Fruit fly (Drosophila melanogaster) whole organism, larva: ENCODE measurements around the gene CG32563.

Experiments
- noc ChIP-seq: fragments of 200-800 bp; sonication (Bioruptor generic); optimal IDR thresholded peaks from 3 replicates; lab custom pipeline; 2019; ENCODE audit warnings: missing biosample characterization, mild to moderate bottlenecking, missing genetic modification characterization, moderate library complexity

Gene CG32563

DNA sequence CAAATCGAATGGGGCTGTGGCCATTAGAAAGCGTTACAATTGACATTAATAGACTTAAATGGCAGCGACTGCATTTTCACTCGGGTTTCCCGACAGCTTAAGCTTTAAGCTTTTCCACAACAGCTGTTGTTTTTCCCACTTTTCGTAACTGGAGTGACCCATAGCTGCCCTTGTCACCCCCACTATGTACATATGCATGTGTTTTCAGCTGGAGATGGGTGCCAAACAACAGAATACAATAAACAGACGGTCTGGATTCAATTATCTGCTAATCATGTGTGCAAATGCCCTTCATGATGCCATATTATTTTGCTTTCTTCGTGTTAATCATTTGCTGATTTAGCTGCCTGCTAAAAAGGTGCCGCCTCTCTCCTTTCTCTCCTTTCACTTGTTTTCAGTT lies 24.8 kb upstream of the CG32563 start:
- no peak for TF ChIP-seq noc (tag; lab: Kevin White, UChicago)

DNA sequence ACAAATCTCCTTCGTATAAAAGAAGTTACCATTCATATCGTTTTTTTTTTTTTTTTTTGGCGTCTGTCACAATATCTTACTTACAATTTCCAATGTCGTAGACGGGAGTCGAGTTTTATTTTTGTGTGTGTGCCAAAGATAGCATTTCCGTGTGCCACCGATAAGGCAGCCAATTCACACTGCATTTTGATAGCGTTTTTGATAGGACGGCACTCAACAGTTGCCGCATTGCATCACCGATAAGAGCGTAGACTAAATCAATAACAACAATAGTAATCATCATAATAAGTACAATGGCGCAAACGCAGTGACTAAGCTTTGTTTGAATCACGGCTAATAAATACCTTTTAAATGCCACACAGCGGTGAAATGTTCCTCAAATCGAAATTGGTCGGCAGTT lies 21.8 kb upstream of the CG32563 start:
- TF ChIP-seq noc (tag; lab: Kevin White, UChicago) = no peak

DNA sequence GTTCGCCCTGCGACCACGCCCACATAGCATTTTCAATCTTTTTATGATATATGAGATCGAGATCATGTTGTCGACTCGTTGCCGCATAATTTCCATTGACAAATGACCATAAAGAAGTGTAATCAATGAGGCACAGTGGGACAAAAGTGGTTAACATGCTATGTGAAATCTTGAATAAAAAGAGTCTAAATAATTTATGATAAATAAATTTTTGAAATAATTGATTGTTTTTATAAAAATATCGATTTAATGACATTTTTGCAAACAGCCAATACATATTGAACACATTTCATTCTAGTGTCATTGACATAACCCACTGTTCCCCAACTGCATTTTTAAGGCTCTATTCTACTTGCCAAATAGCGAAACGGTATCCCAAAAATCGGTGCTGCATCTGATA lies 20.7 kb upstream of the CG32563 start:
- TF ChIP-seq noc (tag; lab: Kevin White, UChicago) = no peak

DNA sequence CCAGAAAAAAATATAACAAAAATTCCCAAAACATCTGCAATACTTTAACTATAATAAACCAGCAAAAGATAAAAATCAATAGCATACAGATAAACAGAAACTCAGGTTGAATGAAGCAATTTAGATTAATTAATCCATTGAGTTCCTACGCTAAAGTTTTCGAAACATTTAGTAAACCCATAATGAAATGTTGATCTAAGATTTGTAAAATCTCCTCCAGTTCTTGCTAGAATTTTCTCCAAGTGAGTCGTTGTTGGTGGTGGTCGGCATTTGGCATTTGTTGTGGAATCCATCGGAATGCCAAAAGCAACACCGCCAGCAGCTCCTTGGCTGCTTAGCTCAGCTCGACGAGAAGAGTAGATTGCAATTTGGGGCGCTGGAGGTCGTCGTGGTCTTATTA lies 20.1 kb upstream of the CG32563 start:
- no peak for TF ChIP-seq noc (tag; lab: Kevin White, UChicago)

DNA sequence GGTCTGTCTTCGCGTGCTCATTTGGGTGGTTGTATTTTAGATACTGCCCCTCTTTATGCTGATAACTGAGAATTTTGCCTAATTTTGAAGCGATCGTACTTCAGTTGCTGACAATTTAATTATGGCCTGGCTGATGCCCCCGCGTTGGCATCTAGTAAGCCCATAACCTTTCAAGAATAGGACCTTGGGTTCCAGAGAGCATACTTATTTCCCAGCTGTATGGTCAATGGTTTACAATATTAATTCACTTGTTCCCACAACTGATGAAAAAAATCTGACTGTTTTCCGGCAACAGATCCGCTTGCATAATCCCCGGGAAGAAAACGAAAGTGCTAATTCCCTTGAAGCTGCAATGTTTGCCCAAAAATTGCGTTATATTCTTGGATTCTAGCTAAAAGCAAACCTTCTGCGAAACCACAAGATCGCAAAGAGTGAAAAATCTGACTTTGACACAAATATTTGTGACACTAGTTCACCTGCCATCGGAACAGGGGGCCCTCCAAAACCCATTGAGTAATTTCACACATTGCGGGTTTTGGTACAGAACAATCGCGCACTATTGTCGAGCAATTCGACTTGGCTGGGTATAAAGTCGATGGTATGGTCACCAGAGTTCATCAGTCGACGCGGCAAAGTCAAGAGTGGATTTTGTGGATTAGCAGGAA lies 5.6 kb upstream of the CG32563 start, which contains the start of the genes TTLL1A and CG5070:
Gene TTLL1A, minus strand, starts transcription at position 101 of the 665 bp plus-strand sequence.
Gene CG5070, plus strand, starts transcription at position 615 of the 665 bp plus-strand sequence.
- TF ChIP-seq noc (tag; lab: Kevin White, UChicago) = no peak

DNA sequence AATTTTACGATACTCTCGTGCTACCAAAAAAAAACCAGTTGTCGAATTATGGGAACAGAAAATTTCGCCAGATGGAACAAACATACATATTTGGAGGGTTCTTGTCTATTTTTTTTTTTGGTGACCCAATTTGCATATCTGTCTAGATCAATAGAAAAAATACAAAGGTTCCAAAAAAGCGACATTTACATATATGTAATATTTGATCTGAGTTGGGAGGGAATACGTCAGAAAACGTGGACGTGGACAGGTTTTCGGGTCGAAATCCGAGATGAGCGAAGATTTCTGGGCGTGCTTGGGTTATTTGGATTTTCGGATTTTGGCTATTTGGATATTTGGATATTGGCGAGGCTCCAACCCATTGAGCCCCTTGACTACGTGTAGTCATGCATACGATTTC lies 3.2 kb upstream of the CG32563 start:
- no peak for TF ChIP-seq noc (tag; lab: Kevin White, UChicago)

DNA sequence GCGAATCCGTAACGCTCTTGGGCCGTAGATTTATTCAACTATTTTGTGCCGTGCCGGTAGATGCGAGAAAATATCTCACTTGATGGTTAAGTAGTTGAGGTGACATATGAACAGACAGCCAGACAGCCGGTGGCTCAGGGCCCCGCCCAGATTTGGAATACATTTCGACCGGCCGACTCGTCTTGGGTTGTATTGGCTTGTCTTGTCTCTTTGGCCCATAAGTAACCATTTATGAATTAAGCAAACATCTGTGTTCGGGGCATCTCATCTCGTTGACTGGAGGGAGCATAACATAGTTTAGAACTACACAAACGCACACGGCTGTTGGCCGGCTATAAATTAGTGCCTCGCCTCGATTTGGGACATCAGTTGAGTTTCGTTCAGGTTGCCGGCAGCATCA lies 2.2 kb upstream of the CG32563 start, which contains the start of gene CG32564:
Gene CG32564, plus strand, starts transcription at position 362 of the 400 bp plus-strand sequence.
- no peak for TF ChIP-seq noc (tag; lab: Kevin White, UChicago)

DNA sequence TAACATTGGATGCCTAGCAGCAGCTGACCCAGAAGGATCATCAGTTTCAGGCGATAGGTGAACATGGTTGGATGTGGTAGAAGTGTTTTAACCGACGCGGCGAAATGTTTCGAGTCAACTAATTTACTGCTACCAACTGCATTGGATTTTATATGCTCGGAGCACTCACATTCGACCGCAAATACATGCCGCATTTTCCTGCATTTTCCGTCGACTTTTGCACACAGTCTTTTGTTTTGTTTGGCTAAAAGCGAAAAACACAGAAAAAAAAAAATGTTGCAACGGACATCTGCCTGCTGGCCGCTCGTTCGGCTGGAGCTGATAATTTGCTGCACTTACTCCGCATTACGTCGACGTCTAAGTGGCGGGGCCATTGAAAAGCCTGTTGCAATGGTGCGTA lies 1.7 kb downstream of the CG32563 start, which contains the start of gene CG12995:
Gene CG12995, minus strand, starts transcription at position 101 of the 400 bp plus-strand sequence.
- TF ChIP-seq noc (tag; lab: Kevin White, UChicago) = no peak

DNA sequence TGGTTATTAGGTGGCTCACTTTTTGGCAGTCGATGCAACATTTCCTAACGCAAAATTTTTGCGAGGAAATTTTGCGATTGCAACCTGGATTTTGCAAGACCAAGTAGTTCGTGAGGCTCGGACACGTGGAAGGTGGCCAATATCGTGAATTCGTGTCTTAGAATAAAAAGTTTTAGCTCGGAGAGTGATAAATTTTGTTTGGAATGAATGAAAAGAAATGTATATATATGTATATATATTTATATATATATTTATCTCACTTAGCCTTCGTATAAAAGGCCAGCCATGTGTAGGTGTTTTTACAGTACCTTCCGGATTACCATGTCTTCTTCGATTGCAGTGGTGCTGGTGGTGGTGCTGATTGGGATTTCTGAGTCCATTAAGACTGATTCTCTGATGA lies 3.8 kb downstream of the CG32563 start, which contains the start of gene CG18258:
Gene CG18258, plus strand, starts transcription at position 301 of the 400 bp plus-strand sequence.
- TF ChIP-seq noc (tag; lab: Kevin White, UChicago) = no peak

DNA sequence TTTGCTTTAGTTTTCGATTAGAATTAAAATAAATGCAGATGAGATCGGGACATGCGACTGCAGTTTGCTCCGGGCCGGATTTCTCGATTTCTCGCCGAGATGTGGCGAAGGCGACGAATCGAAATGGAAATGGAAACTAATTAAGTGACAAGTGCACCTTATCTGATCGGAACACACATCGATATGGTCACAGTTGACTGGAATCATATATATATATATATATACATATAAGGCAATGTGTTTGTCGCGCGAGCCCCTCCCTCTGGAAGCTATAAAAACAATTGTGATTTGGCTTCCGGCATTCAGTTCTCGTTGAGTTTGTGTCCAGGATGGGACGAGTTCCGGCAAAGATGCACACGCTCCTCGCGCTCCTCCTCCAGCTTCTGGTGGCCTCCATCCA lies 6.8 kb downstream of the CG32563 start, which contains the start of gene CG5162:
Gene CG5162, plus strand, starts transcription at position 301 of the 400 bp plus-strand sequence.
- no peak for TF ChIP-seq noc (tag; lab: Kevin White, UChicago)

DNA sequence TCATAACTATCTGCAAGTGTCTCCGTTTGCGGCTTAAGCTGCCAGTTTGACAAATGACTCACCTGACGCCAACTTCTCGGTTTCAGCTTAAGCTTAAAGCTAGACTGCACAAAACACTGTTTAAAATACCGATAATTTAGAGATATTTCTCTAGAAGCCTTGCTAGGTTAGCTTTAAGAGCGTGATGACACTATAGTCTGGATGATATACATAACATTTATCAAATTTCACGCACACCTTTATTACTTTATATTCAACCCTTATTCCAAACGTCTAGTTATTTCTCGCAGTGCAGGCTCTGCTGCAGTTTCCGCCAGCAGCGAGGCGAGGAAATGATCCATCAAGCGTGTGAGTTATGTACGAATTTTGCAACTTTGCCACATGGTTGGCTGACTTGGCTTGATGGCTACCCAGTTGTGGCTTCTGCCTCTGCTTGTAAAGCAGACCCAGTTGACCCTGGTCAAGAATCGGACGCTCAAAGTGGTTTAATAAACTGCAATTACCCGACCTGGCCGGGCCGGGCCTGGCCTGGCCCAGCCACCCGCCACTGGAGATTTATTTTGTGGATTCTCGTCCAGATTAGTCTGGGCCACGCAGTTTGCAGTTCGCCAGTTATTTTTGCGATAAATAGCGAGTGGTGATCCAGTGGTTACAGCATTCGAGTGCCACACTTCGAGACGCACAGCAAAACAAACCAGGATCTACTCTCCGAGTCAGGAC lies 10.2 kb downstream of the CG32563 start, which contains the start of gene CG12998:
Gene CG12998, plus strand, starts transcription at position 436 of the 720 bp plus-strand sequence.
- TF ChIP-seq noc (tag; lab: Kevin White, UChicago) = no peak

DNA sequence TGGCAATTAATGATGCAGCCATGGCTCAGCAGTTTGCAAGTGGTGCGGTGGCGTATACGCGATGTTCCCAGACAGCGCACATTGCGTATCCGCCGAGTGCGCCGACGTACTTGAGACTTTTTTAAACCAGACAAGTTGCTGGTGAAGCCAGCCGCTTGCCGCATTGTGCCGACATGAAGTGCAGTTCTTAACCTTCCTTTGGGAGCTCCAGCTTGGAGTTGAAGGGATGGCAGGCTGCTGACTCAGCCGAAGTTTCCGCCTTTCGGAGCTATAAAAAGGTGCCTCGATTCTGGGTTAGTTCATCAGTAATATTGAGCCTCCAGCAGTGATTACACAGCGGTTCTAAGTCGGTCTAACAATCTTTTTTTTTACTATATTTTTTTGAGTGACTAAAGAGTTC lies 12.9 kb downstream of the CG32563 start, which contains the start of gene CG5172:
Gene CG5172, plus strand, starts transcription at position 301 of the 400 bp plus-strand sequence.
- no peak for TF ChIP-seq noc (tag; lab: Kevin White, UChicago)

DNA sequence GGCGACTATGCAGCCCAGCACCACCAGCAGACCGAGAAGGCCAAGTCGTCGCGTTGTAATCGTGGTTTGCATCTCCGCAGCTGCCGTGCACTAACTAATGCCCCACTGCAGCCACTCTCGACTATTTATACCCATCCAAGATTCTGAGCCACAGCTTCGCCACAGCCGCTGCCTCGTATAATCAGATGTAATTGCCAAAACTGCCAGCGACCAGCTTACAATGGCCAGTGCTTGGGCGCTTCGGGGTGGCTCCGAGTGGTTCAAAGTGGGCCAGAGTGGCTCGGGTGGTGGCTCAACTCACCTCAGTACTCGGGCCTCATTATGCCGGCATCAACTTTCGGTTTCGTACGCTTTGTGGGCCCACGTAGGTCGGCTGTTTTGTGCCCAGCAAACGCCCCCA lies 15.5 kb downstream of the CG32563 start, which contains the start of gene CG34327:
Gene CG34327, minus strand, starts transcription at position 101 of the 400 bp plus-strand sequence.
- no peak for TF ChIP-seq noc (tag; lab: Kevin White, UChicago)

DNA sequence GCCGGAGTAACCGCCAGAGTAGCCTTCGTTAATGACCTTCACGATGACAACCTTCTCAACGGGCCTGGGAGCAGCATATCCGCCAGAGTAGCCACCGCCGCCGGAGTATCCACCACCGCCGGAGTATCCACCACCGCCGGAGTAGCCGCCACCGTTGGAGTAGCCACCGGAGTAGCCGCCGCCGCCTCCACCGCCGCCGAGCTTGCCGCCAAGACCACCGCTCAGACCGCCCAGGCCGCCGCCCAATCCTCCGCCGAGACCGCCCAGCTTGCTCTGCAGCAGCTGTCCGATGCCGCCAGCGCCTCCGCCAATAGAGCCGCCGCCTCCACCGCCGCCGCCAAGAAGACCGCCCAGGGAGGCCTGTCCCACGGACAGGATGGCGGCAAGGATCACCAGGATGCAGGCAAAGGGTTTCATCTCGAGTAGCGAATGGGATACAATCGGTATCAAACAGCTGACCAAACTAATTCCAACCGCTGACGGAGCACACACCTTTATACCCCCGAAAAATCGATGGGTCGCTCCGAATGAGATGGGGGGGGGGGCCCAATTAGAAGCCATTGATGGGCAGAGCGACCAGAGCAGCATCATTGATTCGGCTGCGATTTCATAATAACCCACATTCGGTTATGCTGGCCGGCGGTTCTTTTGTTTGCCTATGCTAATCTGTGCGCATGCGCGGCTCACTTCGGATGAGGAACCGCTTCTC lies 17.9 kb downstream of the CG32563 start:
- no peak for TF ChIP-seq noc (tag; lab: Kevin White, UChicago)

DNA sequence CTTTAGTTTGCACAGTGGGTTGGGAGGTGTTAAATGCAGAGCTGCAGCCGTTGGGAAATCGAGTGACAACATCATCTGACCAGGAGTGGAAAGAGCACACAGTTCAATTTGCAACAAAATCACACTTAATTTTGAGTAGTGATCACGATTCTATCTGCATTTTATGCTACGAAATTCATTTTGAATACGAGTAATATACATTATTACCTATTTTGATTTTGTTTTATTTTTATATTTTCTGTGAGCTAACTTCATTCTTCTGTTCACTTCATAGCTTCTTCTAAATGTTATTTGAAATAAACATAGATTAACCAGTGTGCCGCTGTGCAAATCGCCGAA lies 18.4 kb downstream of the CG32563 start, which contains the start of gene CG10598:
Gene CG10598, minus strand, starts transcription at position 187 of the 339 bp plus-strand sequence.
- peak; percentile 9 for TF ChIP-seq noc (tag; lab: Kevin White, UChicago)
